In the genomic region with DNA sequence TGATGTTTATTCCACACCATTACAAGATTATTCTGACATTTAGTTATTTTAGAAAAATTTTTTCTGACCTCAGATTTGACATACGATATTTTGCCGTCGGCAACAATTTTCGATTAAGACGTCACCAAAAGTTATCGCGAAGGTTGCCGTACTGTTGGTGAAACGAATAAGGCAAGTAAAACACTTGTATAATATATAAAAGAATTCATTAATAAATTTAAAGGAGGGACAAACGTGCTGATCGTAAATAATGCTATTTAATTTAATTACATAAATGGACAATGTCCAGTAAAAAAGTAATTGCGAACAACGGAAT, we compare ENCODE assay signal across 4 fruit fly cellular contexts.
TF ChIP-seq lines count a peak whose summit lies in the region.

No protein-coding gene starts in this region.

- no peak for TF ChIP-seq CTCF in whole organism, embryonic (GFP tag; optimal IDR thresholded peaks at IDR 0.05; lab: Kevin White, UChicago)

TF ChIP-seq in whole organism, adult, 20 proteins besides CTCF, POLR2A, EP300 and RAD21:
- peak; percentile 48 for TF ChIP-seq CG14711 (tag; optimal IDR thresholded peaks at IDR 0.05; lab: Kevin White, UChicago)
- TF ChIP-seq CG1620 (GFP tag; optimal IDR thresholded peaks at IDR 0.05; lab: Kevin White, UChicago) = no peak
- peak; percentile 44 for TF ChIP-seq kay (GFP tag; lab: Kevin White, UChicago; ENCODE audit: borderline replicate concordance)
- TF ChIP-seq ovo (GFP tag; optimal IDR thresholded peaks at IDR 0.05; lab: Kevin White, UChicago) = peak; percentile 49
- no peak for TF ChIP-seq toe (GFP tag; optimal IDR thresholded peaks at IDR 0.05; lab: Kevin White, UChicago)

TF ChIP-seq in whole organism, embryonic, 481 proteins besides CTCF, POLR2A, EP300 and RAD21 (continues in another document):
- TF ChIP-seq CG17912 (GFP tag; optimal IDR thresholded peaks at IDR 0.05; lab: Kevin White, UChicago) = no peak
- TF ChIP-seq Elba2 (GFP tag; optimal IDR thresholded peaks at IDR 0.05; lab: Kevin White, UChicago) = no peak
- no peak for TF ChIP-seq CG10431 (GFP tag; optimal IDR thresholded peaks at IDR 0.05; lab: Kevin White, UChicago)
- TF ChIP-seq CG4617 (GFP tag; optimal IDR thresholded peaks at IDR 0.05; lab: Kevin White, UChicago; ENCODE audit: borderline replicate concordance) = peak; percentile 32
- no peak for TF ChIP-seq CG1529 (GFP tag; optimal IDR thresholded peaks at IDR 0.05; lab: Kevin White, UChicago)
- no peak for TF ChIP-seq sd (tag; optimal IDR thresholded peaks at IDR 0.05; lab: Kevin White, UChicago)
- TF ChIP-seq wek (GFP tag; optimal IDR thresholded peaks at IDR 0.05; lab: Kevin White, UChicago) = no peak
- no peak for TF ChIP-seq CG32767 (GFP tag; IDR thresholded peaks at IDR 0.05; lab: Robert Waterston, UW)
- TF ChIP-seq nerfin-1 (tag; optimal IDR thresholded peaks at IDR 0.05; lab: Kevin White, UChicago) = no peak
- no peak for TF ChIP-seq CG30431 (GFP tag; optimal IDR thresholded peaks at IDR 0.05; lab: Kevin White, UChicago)
- no peak for TF ChIP-seq Abd-B (GFP tag; optimal IDR thresholded peaks at IDR 0.05; lab: Kevin White, UChicago)
- no peak for TF ChIP-seq pho (GFP tag; optimal IDR thresholded peaks at IDR 0.05; lab: Kevin White, UChicago)
- peak; percentile 61 for TF ChIP-seq CG13287 (GFP tag; IDR thresholded peaks at IDR 0.05; lab: Robert Waterston, UW; ENCODE audit: partially characterized antibody)
- TF ChIP-seq CG4282 (GFP tag; optimal IDR thresholded peaks at IDR 0.05; lab: Kevin White, UChicago) = no peak
- TF ChIP-seq dimm (GFP tag; IDR thresholded peaks at IDR 0.05; lab: Robert Waterston, UW) = no peak
- TF ChIP-seq CG18262 (tag; optimal IDR thresholded peaks at IDR 0.05; lab: Kevin White, UChicago) = no peak
- peak; percentile 75 for TF ChIP-seq CG30020 (tag; optimal IDR thresholded peaks at IDR 0.05; lab: Kevin White, UChicago)
- TF ChIP-seq ro (GFP tag; IDR thresholded peaks at IDR 0.05; lab: Robert Waterston, UW) = no peak
- TF ChIP-seq h (optimal IDR thresholded peaks at IDR 0.05; lab: Kevin White, UChicago) = no peak
- no peak for TF ChIP-seq ATbp (GFP tag; optimal IDR thresholded peaks at IDR 0.05; lab: Kevin White, UChicago)
- no peak for TF ChIP-seq E2f1 (GFP tag; IDR thresholded peaks at IDR 0.05; lab: Robert Waterston, UW)
- TF ChIP-seq Sry-δ (GFP tag; optimal IDR thresholded peaks at IDR 0.05; lab: Kevin White, UChicago) = peak; percentile 33
- no peak for TF ChIP-seq Vsx1 (GFP tag; optimal IDR thresholded peaks at IDR 0.05; lab: Kevin White, UChicago)
- TF ChIP-seq inv (GFP tag; IDR thresholded peaks at IDR 0.05; lab: Robert Waterston, UW; ENCODE audit: partially characterized antibody) = no peak
- TF ChIP-seq Pdp1 (GFP tag; optimal IDR thresholded peaks at IDR 0.05; lab: Kevin White, UChicago) = peak in 1 of 2 experiments; percentile 68
- no peak for TF ChIP-seq CG8290 (GFP tag; optimal IDR thresholded peaks at IDR 0.05; lab: Kevin White, UChicago)
- TF ChIP-seq CG8290 (tag; optimal IDR thresholded peaks at IDR 0.05; lab: Kevin White, UChicago) = peak in 1 of 2 experiments; percentile 44
- no peak for TF ChIP-seq Side (GFP tag; optimal IDR thresholded peaks at IDR 0.05; lab: Kevin White, UChicago)

TF ChIP-seq in whole organism, prepupa, 60 proteins besides CTCF, POLR2A, EP300 and RAD21:
- TF ChIP-seq CG3919 (GFP tag; optimal IDR thresholded peaks at IDR 0.05; lab: Kevin White, UChicago) (no peak), svp (GFP tag; lab: Kevin White, UChicago) (peak; percentile 27), salr (GFP tag; optimal IDR thresholded peaks at IDR 0.05; lab: Kevin White, UChicago) (no peak), achi (GFP tag; optimal IDR thresholded peaks at IDR 0.05; lab: Kevin White, UChicago) (peak; percentile 48)
TF ChIP-seq in whole organism, prepupa: peak in this region for 2.

TF ChIP-seq in whole organism, pupa, 21 proteins besides CTCF, POLR2A, EP300 and RAD21:
- TF ChIP-seq CG13204 (GFP tag; optimal IDR thresholded peaks at IDR 0.05; lab: Kevin White, UChicago) = no peak
- TF ChIP-seq D1 (tag; optimal IDR thresholded peaks at IDR 0.05; lab: Kevin White, UChicago) = peak; percentile 65
- TF ChIP-seq CG4496 (GFP tag; IDR thresholded peaks at IDR 0.05; lab: Robert Waterston, UW) = no peak
